Worm (Caenorhabditis elegans) whole organism, L4 larva: ENCODE data around the gene F43D2.6.

Experiments used
- D1046.2 ChIP-seq: fragments of 200-800 bp; sonication (Bioruptor generic); IDR thresholded peaks from 2 replicates; pipeline ENCODE4 v1.3.6; 2022; ENCODE audit warnings: missing genetic modification characterization, missing compliant biosample characterization
- F26F4.8 ChIP-seq: fragments of 200-800 bp; sonication (Bioruptor generic); conservative IDR thresholded peaks from 2 replicates; pipeline ENCODE4 v1.3.6; 2022; ENCODE audit warnings: missing genetic modification characterization, missing compliant biosample characterization
- T20F7.1 ChIP-seq: fragments of 200-800 bp; sonication (Bioruptor generic); optimal IDR thresholded peaks from 2 replicates; lab custom pipeline; 2018; ENCODE audit warnings: mild to moderate bottlenecking, missing genetic modification characterization, missing compliant biosample characterization
- Y48G9A.11 ChIP-seq: fragments of 200-800 bp; sonication (Bioruptor generic); IDR thresholded peaks from 2 replicates; pipeline ENCODE4 v1.3.6; 2022; ENCODE audit warnings: missing genetic modification reagents, missing genetic modification characterization, missing compliant biosample characterization
- ZK337.2 ChIP-seq: fragments of 200-800 bp; sonication (Bioruptor generic); IDR thresholded peaks from 2 replicates; pipeline ENCODE4 v1.3.6; 2022; ENCODE audit warnings: missing genetic modification reagents, missing genetic modification characterization, missing compliant biosample characterization
- ama-1 ChIP-seq: fragments of 150-350 bp; optimal IDR thresholded peaks from 2 replicates; lab custom pipeline; 2014; ENCODE audit warnings: inconsistent platforms, mixed read lengths
- ceh-32 ChIP-seq: sonication (generic microtip); optimal IDR thresholded peaks from 2 replicates; lab custom pipeline; 2016; ENCODE audit warnings: mild to moderate bottlenecking, missing genetic modification characterization, missing compliant biosample characterization; ENCODE audit not compliant: poor library complexity
- ceh-44 ChIP-seq: fragments of 200-800 bp; sonication (Bioruptor generic); IDR thresholded peaks from 2 replicates; pipeline ENCODE4 v1.3.6; 2022; ENCODE audit warnings: missing genetic modification reagents, missing genetic modification characterization, missing compliant biosample characterization
- ceh-82 ChIP-seq: sonication (generic microtip); optimal IDR thresholded peaks from 2 replicates; lab custom pipeline; 2017; ENCODE audit warnings: missing biosample characterization, missing genetic modification characterization
- ctbp-1 ChIP-seq: fragments of 200-800 bp; sonication (Bioruptor generic); IDR thresholded peaks from 2 replicates; pipeline ENCODE4 v1.3.6; 2022; ENCODE audit warnings: missing genetic modification reagents, missing genetic modification characterization, missing compliant biosample characterization
- daf-16 ChIP-seq, 3 experiments: sonication (generic microtip); optimal IDR thresholded peaks; 2 replicates each; lab custom pipeline; 2016 to 2017; ENCODE audit warnings: missing genetic modification characterization in 3 of 3, missing genetic modification reagents in 3 of 3, mild to moderate bottlenecking in 2 of 3, missing compliant biosample characterization in 2 of 3, missing biosample characterization in 1 of 3, moderate library complexity in 1 of 3
- dmd-6 ChIP-seq: fragments of 200-800 bp; sonication (Bioruptor generic); IDR thresholded peaks from 2 replicates; pipeline ENCODE4 v1.3.6; 2022; ENCODE audit warnings: missing genetic modification reagents, missing genetic modification characterization, missing compliant biosample characterization
- dve-1 ChIP-seq: sonication (generic microtip); optimal IDR thresholded peaks from 2 replicates; lab custom pipeline; 2017; ENCODE audit warnings: antibody characterized with exemption, mild to moderate bottlenecking, missing genetic modification characterization, missing compliant biosample characterization; ENCODE audit not compliant: insufficient read depth
- egl-27 ChIP-seq: sonication (generic microtip); optimal IDR thresholded peaks from 3 replicates; lab custom pipeline; 2017; ENCODE audit warnings: missing biosample characterization, missing genetic modification reagents, missing genetic modification characterization
- fkh-10 ChIP-seq: fragments of 150-350 bp; optimal IDR thresholded peaks from 2 replicates; lab custom pipeline; 2014; ENCODE audit warnings: missing biosample characterization, missing genetic modification reagents, missing genetic modification characterization
- gei-8 ChIP-seq: fragments of 200-800 bp; sonication (Bioruptor generic); optimal IDR thresholded peaks from 2 replicates; lab custom pipeline; 2018; ENCODE audit warnings: mild to moderate bottlenecking, missing genetic modification characterization, missing compliant biosample characterization
- hif-1 ChIP-seq, 2 experiments: sonication (generic microtip); optimal IDR thresholded peaks; 2 replicates each; lab custom pipeline; 2016 to 2017; ENCODE audit warnings: missing compliant biosample characterization in 2 of 2, missing genetic modification characterization in 2 of 2, missing genetic modification reagents in 2 of 2, missing genotype in 2 of 2, mild to moderate bottlenecking in 1 of 2
- hlh-30 ChIP-seq: sonication (generic microtip); optimal IDR thresholded peaks from 2 replicates; lab custom pipeline; 2017; ENCODE audit warnings: antibody characterized with exemption, mild to moderate bottlenecking, missing genetic modification characterization, missing compliant biosample characterization; ENCODE audit not compliant: insufficient read depth
- lim-7 ChIP-seq: fragments of 200-800 bp; sonication (Bioruptor generic); IDR thresholded peaks from 2 replicates; pipeline ENCODE4 v1.3.6; 2022; ENCODE audit warnings: missing genetic modification characterization, missing compliant biosample characterization
- lin-15B ChIP-seq: fragments of 150-350 bp; sonication (generic microtip); optimal IDR thresholded peaks from 3 replicates; lab custom pipeline; 2014; ENCODE audit warnings: missing biosample characterization, missing genetic modification characterization
- lin-38 ChIP-seq: fragments of 200-800 bp; sonication (Bioruptor generic); IDR thresholded peaks from 2 replicates; pipeline ENCODE4 v1.3.6; 2022; ENCODE audit warnings: missing genetic modification reagents, missing genetic modification characterization, missing compliant biosample characterization
- lir-3 ChIP-seq: sonication (generic microtip); optimal IDR thresholded peaks from 2 replicates; lab custom pipeline; 2016; ENCODE audit warnings: mild to moderate bottlenecking, missing genetic modification characterization, missing compliant biosample characterization
- lsy-2 ChIP-seq, 2 experiments: fragments of 150-350 bp in 1 of 2; sonication (generic microtip) in 1 of 2; optimal IDR thresholded peaks; 2 replicates each; lab custom pipeline; 2014 to 2017; ENCODE audit warnings: missing biosample characterization in 2 of 2, missing genetic modification characterization in 2 of 2
- mdt-29 ChIP-seq: fragments of 200-800 bp; sonication (Bioruptor generic); IDR thresholded peaks from 2 replicates; pipeline ENCODE4 v1.3.6; 2022; ENCODE audit warnings: missing genetic modification reagents, missing genetic modification characterization, missing compliant biosample characterization
- mxl-2 ChIP-seq: fragments of 200-800 bp; sonication (Bioruptor generic); conservative IDR thresholded peaks from 2 replicates; pipeline ENCODE4 v1.3.6; 2022; ENCODE audit warnings: missing genetic modification reagents, missing genetic modification characterization, missing compliant biosample characterization
- nhr-10 ChIP-seq: fragments of 150-350 bp; optimal IDR thresholded peaks from 2 replicates; lab custom pipeline; 2014; ENCODE audit warnings: missing biosample characterization, missing genetic modification characterization
- nhr-25 ChIP-seq: sonication (generic microtip); optimal IDR thresholded peaks from 2 replicates; lab custom pipeline; 2017; ENCODE audit warnings: missing genetic modification characterization, mild to moderate bottlenecking, missing compliant biosample characterization, antibody characterized with exemption, moderate library complexity, borderline replicate concordance; ENCODE audit not compliant: insufficient read depth
- nhr-48 ChIP-seq: sonication (generic microtip); optimal IDR thresholded peaks from 2 replicates; lab custom pipeline; 2016; ENCODE audit warnings: mild to moderate bottlenecking, missing genetic modification characterization, missing compliant biosample characterization
- nhr-6 ChIP-seq: fragments of 150-350 bp; optimal IDR thresholded peaks from 2 replicates; lab custom pipeline; 2014; ENCODE audit warnings: missing biosample characterization, missing genetic modification characterization
- nhr-77 ChIP-seq: fragments of 150-350 bp; optimal IDR thresholded peaks from 2 replicates; lab custom pipeline; 2014; ENCODE audit warnings: missing biosample characterization, missing genetic modification characterization
- pqm-1 ChIP-seq: sonication (generic microtip); optimal IDR thresholded peaks from 2 replicates; lab custom pipeline; 2017; ENCODE audit warnings: missing biosample characterization, missing genetic modification characterization
- saeg-2 ChIP-seq: fragments of 200-800 bp; sonication (Bioruptor generic); IDR thresholded peaks from 2 replicates; pipeline ENCODE4 v1.3.6; 2022; ENCODE audit warnings: missing genetic modification reagents, missing genetic modification characterization, missing compliant biosample characterization
- snpc-1.2 ChIP-seq: fragments of 200-800 bp; sonication (Bioruptor generic); IDR thresholded peaks from 2 replicates; pipeline ENCODE4 v1.3.6; 2022; ENCODE audit warnings: missing genetic modification reagents, missing genetic modification characterization, missing compliant biosample characterization
- unc-39 ChIP-seq: sonication (generic microtip); optimal IDR thresholded peaks from 2 replicates; lab custom pipeline; 2017; ENCODE audit warnings: missing biosample characterization, missing genetic modification characterization
- unc-62 ChIP-seq, 3 experiments: fragments of 150-350 bp in 1 of 3; sonication (generic microtip); optimal IDR thresholded peaks in 2 of 3; peaks in 1 of 3; 1 replicate in 1 of 3; 2 replicates in 2 of 3; lab custom pipeline; 2014 to 2017; ENCODE audit warnings: missing biosample characterization in 3 of 3, missing genetic modification characterization in 3 of 3, missing genetic modification reagents in 3 of 3, missing genotype in 1 of 3
- vab-7 ChIP-seq: fragments of 200-800 bp; sonication (Bioruptor generic); IDR thresholded peaks from 2 replicates; pipeline ENCODE4 v1.3.6; 2022; ENCODE audit warnings: missing genetic modification reagents, missing genetic modification characterization, missing compliant biosample characterization
- zip-11 ChIP-seq: fragments of 200-800 bp; sonication (Bioruptor generic); IDR thresholded peaks from 2 replicates; pipeline ENCODE4 v1.3.6; 2022; ENCODE audit warnings: missing genetic modification characterization, missing compliant biosample characterization
- zip-2 ChIP-seq: fragments of 150-350 bp; optimal IDR thresholded peaks from 2 replicates; lab custom pipeline; 2014; ENCODE audit warnings: missing biosample characterization, missing genetic modification characterization

Gene F43D2.6

ce11 chrV:14640769-14641168 lies 5.8 kb upstream of the F43D2.6 start, which contains the start of gene C54G10.1 (continued):
- TF ChIP-seq ceh-44 (GFP tag; lab: Robert Waterston, UW) (no peak), D1046.2 (GFP tag; lab: Robert Waterston, UW) (no peak), hlh-30 (tag; lab: Kevin White, UChicago) (peak; percentile 34), ctbp-1 (GFP tag; lab: Robert Waterston, UW) (no peak), gei-8 (GFP tag; lab: Kevin White, UChicago) (no peak), lin-15B (no peak), nhr-6 (peak; percentile 38), lsy-2 (tag; optimal IDR thresholded peaks at IDR 0.05; lab: Kevin White, UChicago) (no peak), fkh-10 (GFP tag; lab: Kevin White, UChicago) (no peak), unc-62 (GFP tag; optimal IDR thresholded peaks at IDR 0.05 in 1 of 2; lab: Kevin White, UChicago) (peak in 1 of 2 experiments; percentile 33), unc-62 (tag; optimal IDR thresholded peaks at IDR 0.05; lab: Kevin White, UChicago) (no peak), dmd-6 (GFP tag; lab: Robert Waterston, UW) (peak; percentile 66), daf-16 (GFP tag; optimal IDR thresholded peaks at IDR 0.05; lab: Kevin White, UChicago) (no peak), daf-16 (tag; optimal IDR thresholded peaks at IDR 0.05; lab: Kevin White, UChicago) (peak; percentile 90), pqm-1 (tag; lab: Kevin White, UChicago) (peak; percentile 65), mdt-29 (GFP tag; lab: Robert Waterston, UW) (no peak), saeg-2 (GFP tag; lab: Robert Waterston, UW) (no peak), ZK337.2 (no peak), F26F4.8 (GFP tag; lab: Robert Waterston, UW) (no peak), lim-7 (GFP tag; lab: Robert Waterston, UW) (no peak), dve-1 (tag; lab: Kevin White, UChicago) (peak; percentile 47), ceh-32 (no peak), Y48G9A.11 (no peak), zip-11 (GFP tag; lab: Robert Waterston, UW) (no peak), unc-39 (tag; lab: Kevin White, UChicago) (no peak), nhr-10 (tag; lab: Kevin White, UChicago) (no peak), hif-1 (tag; optimal IDR thresholded peaks at IDR 0.05; lab: Kevin White, UChicago) (no peak), vab-7 (no peak)

- TF ChIP-seq lin-38 (GFP tag; lab: Robert Waterston, UW) = no peak
- TF ChIP-seq T20F7.1 = no peak
- no peak for TF ChIP-seq mxl-2
- no peak for TF ChIP-seq snpc-1.2
- no peak for TF ChIP-seq hlh-30 (tag; lab: Kevin White, UChicago)
- no peak for TF ChIP-seq ceh-82 (tag; lab: Kevin White, UChicago)
- no peak for TF ChIP-seq egl-27 (tag; lab: Kevin White, UChicago)
- TF ChIP-seq zip-2 (tag; lab: Kevin White, UChicago) = no peak
- TF ChIP-seq nhr-77 (tag; lab: Kevin White, UChicago) = no peak
- TF ChIP-seq hif-1 (tag; optimal IDR thresholded peaks at IDR 0.05; lab: Kevin White, UChicago) = no peak
- no peak for TF ChIP-seq lir-3 (tag; lab: Kevin White, UChicago)
- TF ChIP-seq nhr-25 = no peak
Observed at ce11 chrV:14640071-14640470, 5.1 kb upstream of the F43D2.6 start, which contains the start of gene F43D2.7. Gene F43D2.7, minus strand, starts transcription at chrV:14640171.

ce11 chrV:14638075-14638474 lies 3.1 kb upstream of the F43D2.6 start:
- TF ChIP-seq nhr-48 (tag; lab: Kevin White, UChicago) = no peak
- no peak for TF ChIP-seq ama-1
- no peak for TF ChIP-seq fkh-10 (GFP tag; lab: Kevin White, UChicago)
